Fruit fly (Drosophila melanogaster) whole organism, embryonic: Measurements from ENCODE around the gene simj.

Experiments used
- Ada2b ChIP-seq: fragments of 200-800 bp; sonication (Bioruptor generic); IDR thresholded peaks from 2 replicates; pipeline ENCODE4 v1.3.6; 2022; ENCODE audit warnings: missing biosample characterization, missing genetic modification characterization
- Asciz ChIP-seq: fragments of 200-800 bp; sonication (Bioruptor generic); optimal IDR thresholded peaks from 2 replicates; lab custom pipeline; 2017; ENCODE audit warnings: missing biosample characterization, mild to moderate bottlenecking, missing genetic modification characterization, missing genetic modification reagents
- Atf3 ChIP-seq: fragments of 200-800 bp; sonication (Bioruptor generic); optimal IDR thresholded peaks from 3 replicates; lab custom pipeline; 2016; ENCODE audit warnings: missing biosample characterization, missing genetic modification characterization
- BEAF-32 ChIP-seq: fragments of 200-800 bp; sonication (Bioruptor generic); optimal IDR thresholded peaks from 3 replicates; lab custom pipeline; 2017; ENCODE audit warnings: missing biosample characterization, missing genetic modification characterization, mild to moderate bottlenecking, moderate library complexity, missing genetic modification reagents
- CG10462 ChIP-seq: fragments of 200-800 bp; sonication (Bioruptor generic); optimal IDR thresholded peaks from 2 replicates; lab custom pipeline; 2016; ENCODE audit warnings: missing biosample characterization, missing genetic modification characterization
- CG10565 ChIP-seq: fragments of 200-800 bp; sonication (Bioruptor generic); optimal IDR thresholded peaks from 3 replicates; lab custom pipeline; 2016; ENCODE audit warnings: missing biosample characterization, mild to moderate bottlenecking, missing genetic modification characterization
- CG11398 ChIP-seq: fragments of 200-800 bp; sonication (Bioruptor generic); optimal IDR thresholded peaks from 2 replicates; lab custom pipeline; 2016; ENCODE audit warnings: missing biosample characterization, missing genetic modification characterization
- CG12769 ChIP-seq: fragments of 200-800 bp; sonication (Bioruptor generic); optimal IDR thresholded peaks from 2 replicates; lab custom pipeline; 2019; ENCODE audit warnings: missing biosample characterization, mild to moderate bottlenecking, missing genetic modification characterization, moderate library complexity
- CG13123 ChIP-seq: fragments of 200-800 bp; sonication (Bioruptor generic); optimal IDR thresholded peaks from 2 replicates; lab custom pipeline; 2016; ENCODE audit warnings: missing biosample characterization, missing genetic modification characterization
- CG13424 ChIP-seq: fragments of 200-800 bp; sonication (Bioruptor generic); optimal IDR thresholded peaks from 2 replicates; lab custom pipeline; 2019; ENCODE audit warnings: missing biosample characterization, mild to moderate bottlenecking, missing genetic modification characterization, moderate library complexity
- CG13775 ChIP-seq: fragments of 200-800 bp; sonication (Bioruptor generic); optimal IDR thresholded peaks from 3 replicates; lab custom pipeline; 2017; ENCODE audit warnings: missing biosample characterization, mild to moderate bottlenecking, missing genetic modification characterization
- CG15514 ChIP-seq: fragments of 200-800 bp; sonication (Bioruptor generic); optimal IDR thresholded peaks from 3 replicates; lab custom pipeline; 2017; ENCODE audit warnings: missing biosample characterization, missing genetic modification characterization, mild to moderate bottlenecking, moderate library complexity, missing genetic modification reagents
- CG18599 ChIP-seq: fragments of 200-800 bp; sonication (Bioruptor generic); optimal IDR thresholded peaks from 3 replicates; lab custom pipeline; 2017; ENCODE audit warnings: missing biosample characterization, missing genetic modification characterization, mild to moderate bottlenecking, moderate library complexity, missing genetic modification reagents
- CG2116 ChIP-seq: fragments of 200-800 bp; sonication (Bioruptor generic); optimal IDR thresholded peaks from 3 replicates; lab custom pipeline; 2018; ENCODE audit warnings: missing biosample characterization, mild to moderate bottlenecking, missing genetic modification characterization
- CG31365 ChIP-seq: fragments of 200-800 bp; sonication (Bioruptor generic); optimal IDR thresholded peaks from 2 replicates; lab custom pipeline; 2018; ENCODE audit warnings: missing biosample characterization, mild to moderate bottlenecking, missing genetic modification characterization
- CG3163 ChIP-seq: fragments of 200-800 bp; sonication (Bioruptor generic); optimal IDR thresholded peaks from 3 replicates; lab custom pipeline; 2016; ENCODE audit warnings: missing biosample characterization, missing genetic modification characterization
- CG3281 ChIP-seq: fragments of 200-800 bp; sonication (Bioruptor generic); optimal IDR thresholded peaks from 3 replicates; lab custom pipeline; 2017; ENCODE audit warnings: missing biosample characterization, mild to moderate bottlenecking, missing genetic modification characterization
- CG4360 ChIP-seq: fragments of 200-800 bp; sonication (Bioruptor generic); IDR thresholded peaks from 2 replicates; pipeline ENCODE4 v1.3.6; 2022; ENCODE audit warnings: missing biosample characterization, missing genetic modification characterization
- CG5953 ChIP-seq: fragments of 200-800 bp; sonication (Bioruptor generic); IDR thresholded peaks from 2 replicates; pipeline ENCODE4 v1.3.6; 2022; ENCODE audit warnings: missing biosample characterization, missing genetic modification characterization
- CG6175 ChIP-seq: fragments of 200-800 bp; sonication (Bioruptor generic); IDR thresholded peaks from 3 replicates; pipeline ENCODE4 v1.3.6; 2022; ENCODE audit warnings: missing biosample characterization, missing genetic modification characterization
- CG6813 ChIP-seq: fragments of 200-800 bp; sonication (Bioruptor generic); optimal IDR thresholded peaks from 2 replicates; lab custom pipeline; 2017; ENCODE audit warnings: missing biosample characterization, missing genetic modification characterization, mild to moderate bottlenecking, moderate library complexity, missing genetic modification reagents
- CG8388 ChIP-seq: fragments of 200-800 bp; sonication (Bioruptor generic); optimal IDR thresholded peaks from 2 replicates; lab custom pipeline; 2019; ENCODE audit warnings: missing biosample characterization, mild to moderate bottlenecking, missing genetic modification characterization, moderate library complexity
- CG9932 ChIP-seq: fragments of 200-800 bp; sonication (Bioruptor generic); IDR thresholded peaks from 2 replicates; pipeline ENCODE4 v1.3.6; 2022; ENCODE audit warnings: missing biosample characterization, missing genetic modification characterization
- Chrac-16 ChIP-seq: fragments of 200-800 bp; sonication (Bioruptor generic); optimal IDR thresholded peaks from 3 replicates; lab custom pipeline; 2016; ENCODE audit warnings: missing biosample characterization, missing genetic modification characterization
- CrebB ChIP-seq: fragments of 200-800 bp; sonication (Bioruptor generic); optimal IDR thresholded peaks from 3 replicates; lab custom pipeline; 2018; ENCODE audit warnings: missing biosample characterization, mild to moderate bottlenecking, missing genetic modification characterization
- Eip74EF ChIP-seq, 2 experiments: fragments of 200-800 bp in 1 of 2; fragments of >200 bp in 1 of 2; sonication (Bioruptor generic) in 1 of 2; optimal IDR thresholded peaks; 2 replicates each; lab custom pipeline; 2017 to 2019; ENCODE audit warnings: missing biosample characterization in 2 of 2, missing genetic modification characterization in 2 of 2, mild to moderate bottlenecking in 1 of 2, moderate library complexity in 1 of 2
- Lhr ChIP-seq: fragments of 200-800 bp; sonication (Bioruptor generic); optimal IDR thresholded peaks from 3 replicates; lab custom pipeline; 2017; ENCODE audit warnings: mild to moderate bottlenecking, missing biosample characterization, missing genetic modification reagents, missing genetic modification characterization
- MBD-R2 ChIP-seq: fragments of 200-800 bp; sonication (Bioruptor generic); IDR thresholded peaks from 2 replicates; pipeline ENCODE4 v1.3.6; 2022; ENCODE audit warnings: missing biosample characterization, missing genetic modification characterization
- Myb ChIP-seq: fragments of 200-800 bp; sonication (Bioruptor generic); optimal IDR thresholded peaks from 2 replicates; lab custom pipeline; 2016; ENCODE audit warnings: missing biosample characterization, missing genetic modification characterization
- Neu2 ChIP-seq: fragments of 200-800 bp; sonication (Bioruptor generic); optimal IDR thresholded peaks from 3 replicates; lab custom pipeline; 2016; ENCODE audit warnings: missing biosample characterization, missing genetic modification characterization, borderline replicate concordance
- Sin3A ChIP-seq: fragments of >200 bp; optimal IDR thresholded peaks from 2 replicates; lab custom pipeline; 2018
- Sox102F ChIP-seq: fragments of 200-800 bp; sonication (Bioruptor generic); optimal IDR thresholded peaks from 2 replicates; lab custom pipeline; 2018; ENCODE audit warnings: missing biosample characterization, mild to moderate bottlenecking, missing genetic modification characterization, moderate library complexity
- TFAM ChIP-seq: fragments of 200-800 bp; sonication (Bioruptor generic); optimal IDR thresholded peaks from 2 replicates; lab custom pipeline; 2017; ENCODE audit warnings: missing biosample characterization, missing genetic modification characterization, inconsistent platforms
- YL-1 ChIP-seq: fragments of 200-800 bp; sonication (Bioruptor generic); optimal IDR thresholded peaks from 3 replicates; lab custom pipeline; 2017; ENCODE audit warnings: missing biosample characterization, mild to moderate bottlenecking, missing genetic modification characterization
- ac ChIP-seq: fragments of 200-800 bp; sonication (Bioruptor generic); optimal IDR thresholded peaks from 3 replicates; lab custom pipeline; 2017; ENCODE audit warnings: missing biosample characterization, mild to moderate bottlenecking, missing genetic modification characterization
- dati ChIP-seq: fragments of 200-800 bp; sonication (Bioruptor generic); IDR thresholded peaks from 2 replicates; pipeline ENCODE4 v1.3.6; 2022; ENCODE audit warnings: missing biosample characterization, missing genetic modification characterization
- dmrt11E ChIP-seq: fragments of 200-800 bp; sonication (Bioruptor generic); optimal IDR thresholded peaks from 3 replicates; lab custom pipeline; 2018; ENCODE audit warnings: missing biosample characterization, mild to moderate bottlenecking, missing genetic modification characterization, moderate library complexity
- ems ChIP-seq: fragments of 200-800 bp; sonication (Bioruptor generic); optimal IDR thresholded peaks from 3 replicates; lab custom pipeline; 2016; ENCODE audit warnings: missing biosample characterization, missing genetic modification characterization
- gsb-n ChIP-seq: fragments of 200-800 bp; sonication (Bioruptor generic); optimal IDR thresholded peaks from 3 replicates; lab custom pipeline; 2018; ENCODE audit warnings: missing biosample characterization, mild to moderate bottlenecking, missing genetic modification characterization
- nom ChIP-seq: fragments of 200-800 bp; sonication (Bioruptor generic); optimal IDR thresholded peaks from 2 replicates; lab custom pipeline; 2017; ENCODE audit warnings: missing biosample characterization, missing genetic modification characterization, mild to moderate bottlenecking, moderate library complexity, missing genetic modification reagents
- pan ChIP-seq, 4 experiments: fragments of >200 bp in 3 of 4; fragments of 200-800 bp in 1 of 4; sonication (Bioruptor generic) in 1 of 4; optimal IDR thresholded peaks in 3 of 4; IDR thresholded peaks in 1 of 4; 2 replicates each; pipeline versions ENCODE4 v1.3.6 to Lab custom; 2017 to 2022; ENCODE audit warnings: missing biosample characterization in 2 of 4, missing genetic modification characterization in 2 of 4, mixed read lengths in 1 of 4
- pros ChIP-seq: fragments of 200-800 bp; sonication (Bioruptor generic); optimal IDR thresholded peaks from 3 replicates; lab custom pipeline; 2019; ENCODE audit warnings: missing biosample characterization, mild to moderate bottlenecking, missing genetic modification characterization, moderate library complexity
- psq ChIP-seq: fragments of 200-800 bp; sonication (Bioruptor generic); optimal IDR thresholded peaks from 2 replicates; lab custom pipeline; 2017; ENCODE audit warnings: missing biosample characterization, missing genetic modification characterization
- ro ChIP-seq: fragments of 200-800 bp; sonication (Bioruptor generic); IDR thresholded peaks from 2 replicates; pipeline ENCODE4 v1.3.6; 2022; ENCODE audit warnings: missing biosample characterization, missing genetic modification characterization
- sug ChIP-seq: fragments of 200-800 bp; optimal IDR thresholded peaks from 2 replicates; lab custom pipeline; 2019; ENCODE audit warnings: missing biosample characterization, mild to moderate bottlenecking, missing genetic modification characterization, moderate library complexity
- unc-4 ChIP-seq: fragments of 200-800 bp; sonication (Bioruptor generic); IDR thresholded peaks from 2 replicates; pipeline ENCODE4 v1.3.6; 2022; ENCODE audit warnings: missing biosample characterization, missing genetic modification characterization; ENCODE audit not compliant: partially characterized antibody
- zen ChIP-seq: fragments of 200-800 bp; sonication (Bioruptor generic); optimal IDR thresholded peaks from 3 replicates; lab custom pipeline; 2018; ENCODE audit warnings: missing biosample characterization, mild to moderate bottlenecking, missing genetic modification characterization, moderate library complexity

The simj gene

dm6 chr3L:10665433-10666150, 1.1 kb downstream of the simj start (continued):
- TF ChIP-seq CG2116 (GFP tag; lab: Kevin White, UChicago), result peak; percentile 87
- peak; percentile 80 for TF ChIP-seq CG31365 (tag; lab: Kevin White, UChicago)
- no peak for TF ChIP-seq pan (optimal IDR thresholded peaks at IDR 0.05; lab: Kevin White, UChicago)
- TF ChIP-seq pan (GFP tag; optimal IDR thresholded peaks at IDR 0.05 in 1 of 2, IDR thresholded peaks at IDR 0.05 in 1 of 2), result peak in 1 of 2 experiments; percentile 95
- TF ChIP-seq Sin3A, result no peak
- peak; percentile 84 for TF ChIP-seq Ada2b
- peak; percentile 92 for TF ChIP-seq CG12769 (tag; lab: Kevin White, UChicago)
- peak; percentile 95 for TF ChIP-seq sug (tag; lab: Kevin White, UChicago)
- TF ChIP-seq CG3281 (GFP tag; lab: Kevin White, UChicago), result peak; percentile 97
- peak; percentile 95 for TF ChIP-seq YL-1
- peak; percentile 96 for TF ChIP-seq nom (GFP tag; lab: Kevin White, UChicago)
- TF ChIP-seq CG3163 (GFP tag; lab: Kevin White, UChicago), result peak; percentile 33
- peak; percentile 95 for TF ChIP-seq ems
- TF ChIP-seq CG10565 (GFP tag; lab: Kevin White, UChicago), result peak; percentile 66
- peak; percentile 96 for TF ChIP-seq Lhr (GFP tag; lab: Kevin White, UChicago)
- TF ChIP-seq CG10462 (GFP tag; lab: Kevin White, UChicago), result peak; percentile 91

DNA sequence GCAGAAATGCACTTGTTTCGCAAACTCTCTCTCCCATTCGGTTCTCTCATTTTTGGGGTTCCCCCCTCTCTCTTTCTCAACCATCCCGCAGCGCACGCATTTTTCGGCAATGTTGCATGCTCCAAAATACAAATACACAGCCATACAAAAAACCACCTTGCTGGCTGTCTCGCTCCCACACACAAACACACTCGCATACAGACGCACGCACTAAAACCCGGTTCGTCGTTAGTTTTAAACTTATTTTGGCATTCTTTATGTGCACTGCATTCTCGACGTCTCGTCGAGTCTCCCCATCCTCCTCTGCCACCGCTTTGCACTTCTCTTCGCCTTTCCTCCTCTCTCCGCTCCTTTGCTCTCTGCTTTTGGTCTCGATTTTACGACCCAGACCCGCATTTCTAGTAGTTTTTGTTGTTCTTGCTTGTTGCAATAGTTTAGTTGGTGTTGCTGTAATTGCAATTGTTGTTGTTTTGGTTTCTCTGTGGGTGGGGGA, 2.0 kb downstream of the simj start:
- TF ChIP-seq CG8388 (GFP tag; lab: Kevin White, UChicago) (no peak), Myb (GFP tag; lab: Kevin White, UChicago) (no peak), dati (GFP tag; lab: Robert Waterston, UW) (no peak), Eip74EF (GFP tag; optimal IDR thresholded peaks at IDR 0.05; lab: Kevin White, UChicago) (no peak), pros (peak; percentile 15), CG9932 (no peak), CG13775 (GFP tag; lab: Kevin White, UChicago) (no peak), CG6813 (GFP tag; lab: Kevin White, UChicago) (no peak), TFAM (no peak), Asciz (GFP tag; lab: Kevin White, UChicago) (no peak), Sox102F (GFP tag; lab: Kevin White, UChicago) (no peak), Atf3 (GFP tag; lab: Kevin White, UChicago) (no peak), psq (GFP tag; lab: Kevin White, UChicago) (peak; percentile 45), Neu2 (GFP tag; lab: Kevin White, UChicago) (no peak), gsb-n (tag; lab: Kevin White, UChicago) (no peak), CG13424 (no peak), zen (tag; lab: Kevin White, UChicago) (no peak), ro (no peak), CrebB (tag; lab: Kevin White, UChicago) (no peak), MBD-R2 (GFP tag; lab: Robert Waterston, UW) (no peak), CG5953 (GFP tag; lab: Robert Waterston, UW) (no peak), BEAF-32 (no peak), dmrt11E (tag; lab: Kevin White, UChicago) (no peak), CG13123 (no peak), Chrac-16 (GFP tag; lab: Kevin White, UChicago) (no peak), CG6175 (peak; percentile 37; the same call in 1 of the 3 replicates), CG12769 (tag; lab: Kevin White, UChicago) (no peak), unc-4 (GFP tag; lab: Robert Waterston, UW) (no peak), ac (no peak), CG18599 (GFP tag; lab: Kevin White, UChicago) (no peak), CG15514 (GFP tag; lab: Kevin White, UChicago) (peak; percentile 33), CG11398 (GFP tag; lab: Kevin White, UChicago) (peak; percentile 0), CG4360 (GFP tag; lab: Robert Waterston, UW) (peak; percentile 76)
